Fruit fly (Drosophila melanogaster) whole organism, larva: ENCODE measurements around the gene Df31.

Source experiments
- noc ChIP-seq: fragments of 200-800 bp; sonication (Bioruptor generic); optimal IDR thresholded peaks from 3 replicates; lab custom pipeline; 2019; ENCODE audit warnings: missing biosample characterization, mild to moderate bottlenecking, missing genetic modification characterization, moderate library complexity

Gene Df31

dm6 chr2L:21620527-21620926 is 9.2 kb downstream of the Df31 start:
- TF ChIP-seq noc (tag; lab: Kevin White, UChicago): no peak

DNA sequence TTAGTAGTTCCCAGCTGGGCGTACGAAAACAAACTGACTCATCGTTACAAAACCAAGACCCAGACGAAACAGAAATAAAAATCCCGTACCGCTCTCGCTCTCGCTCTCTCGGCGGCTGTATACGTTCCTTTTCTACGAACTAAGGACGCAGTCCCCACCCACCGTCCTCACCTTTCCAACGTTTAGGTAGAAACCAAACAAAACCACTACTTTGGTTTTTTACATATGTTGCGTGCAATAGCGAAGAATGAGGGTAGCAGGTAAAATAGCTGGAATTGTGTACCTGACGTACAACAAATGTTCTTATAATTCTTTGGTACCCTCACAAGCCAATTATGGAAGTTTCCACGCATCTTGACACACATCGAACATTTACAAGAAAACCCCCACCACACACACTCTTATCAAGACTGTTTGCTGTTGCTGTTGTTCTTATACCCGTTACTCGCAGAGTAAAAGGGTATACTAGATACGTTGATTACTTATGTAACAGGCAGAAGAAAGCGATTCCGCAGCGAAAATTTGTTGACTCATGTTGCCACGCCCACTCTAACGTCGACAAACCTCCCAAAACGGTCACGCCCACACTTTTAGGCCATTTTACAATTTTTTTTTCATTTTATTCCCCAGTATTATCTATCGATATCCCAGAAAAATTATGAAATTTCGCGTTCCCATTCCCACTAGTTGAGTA is 10.8 kb downstream of the Df31 start:
- TF ChIP-seq noc (tag; lab: Kevin White, UChicago): no peak

dm6 chr2L:21617949-21618348 is 11.8 kb downstream of the Df31 start:
- TF ChIP-seq noc (tag; lab: Kevin White, UChicago): no peak

DNA sequence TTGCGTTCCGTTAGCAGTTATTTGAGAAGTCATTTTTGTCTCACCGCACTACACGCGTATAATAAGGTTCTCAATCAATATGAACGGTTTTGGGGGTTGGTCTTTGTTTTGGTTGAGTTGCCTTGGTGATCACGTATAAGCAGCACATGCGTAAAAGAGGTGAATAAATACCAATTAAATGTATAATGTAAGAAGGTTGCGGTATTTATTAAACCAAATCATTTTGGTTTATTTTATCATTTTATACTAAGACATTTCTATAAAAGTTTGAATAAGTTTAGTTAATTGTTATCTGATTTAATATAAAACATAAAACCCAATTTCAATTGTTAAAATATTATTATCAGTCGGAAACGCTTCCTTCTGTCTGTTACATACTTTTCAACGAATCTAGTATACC is 40.4 kb downstream of the Df31 start, which contains the start of gene nompB:
nompB (minus strand) TSS at position 101 of the 400 bp plus-strand sequence.
- no peak for TF ChIP-seq noc (tag; lab: Kevin White, UChicago)
